Worm (Caenorhabditis elegans) whole organism, late embryonic: Measurements from ENCODE around the gene plpp-1.3.

ENCODE experiments used
- K09A11.1 ChIP-seq: sonication (generic microtip); optimal IDR thresholded peaks from 2 replicates; lab custom pipeline; 2017; ENCODE audit warnings: antibody characterized with exemption, mild to moderate bottlenecking, missing genetic modification characterization, missing compliant biosample characterization; ENCODE audit not compliant: insufficient read depth
- Y22D7AL.16 ChIP-seq: sonication (generic microtip); optimal IDR thresholded peaks from 2 replicates; lab custom pipeline; 2016; ENCODE audit warnings: missing genetic modification characterization, missing compliant biosample characterization
- elt-2 ChIP-seq: sonication (generic microtip); optimal IDR thresholded peaks from 2 replicates; lab custom pipeline; 2016; ENCODE audit warnings: missing genetic modification reagents, missing genetic modification characterization, missing compliant biosample characterization
- hlh-8 ChIP-seq: sonication (generic microtip); optimal IDR thresholded peaks from 2 replicates; lab custom pipeline; 2016; ENCODE audit warnings: missing genotype, missing genetic modification characterization, missing compliant biosample characterization
- nhr-232 ChIP-seq: sonication (generic microtip); optimal IDR thresholded peaks from 2 replicates; lab custom pipeline; 2016; ENCODE audit warnings: missing genetic modification characterization, missing compliant biosample characterization
- pha-4 ChIP-seq: fragments of 150-350 bp; optimal IDR thresholded peaks from 2 replicates; lab custom pipeline; 2018; ENCODE audit warnings: missing biosample characterization, missing genetic modification reagents, missing genetic modification characterization
- rnt-1 ChIP-seq: sonication (generic microtip); optimal IDR thresholded peaks from 2 replicates; lab custom pipeline; 2016; ENCODE audit warnings: missing genetic modification characterization, missing compliant biosample characterization

ce11 chrX:10681698-10682097, 13.4 kb upstream of the plpp-1.3 start, which contains the start of gene phf-31:
- TF ChIP-seq K09A11.1 (no peak), Y22D7AL.16 (tag; lab: Kevin White, UChicago) (no peak), nhr-232 (tag; lab: Kevin White, UChicago) (no peak), rnt-1 (tag; lab: Kevin White, UChicago) (no peak), pha-4 (tag; lab: Kevin White, UChicago) (no peak), elt-2 (no peak), hlh-8 (tag; lab: Kevin White, UChicago) (no peak)
